Fruit fly (Drosophila melanogaster) whole organism, embryonic: ENCODE measurements around the gene CG43367.
A peak's percentile ranks its signal among the peaks of the same experiment; 100 is the strongest.

Experiments
- CG10209 ChIP-seq: fragments of 200-800 bp; sonication (Bioruptor generic); optimal IDR thresholded peaks from 3 replicates; lab custom pipeline; 2017; ENCODE audit warnings: missing biosample characterization, mild to moderate bottlenecking, missing genetic modification characterization, missing genetic modification reagents
- CG12071 ChIP-seq: fragments of 200-800 bp; sonication (Bioruptor generic); optimal IDR thresholded peaks from 3 replicates; lab custom pipeline; 2018; ENCODE audit warnings: missing biosample characterization, mild to moderate bottlenecking, missing genetic modification characterization
- CG12769 ChIP-seq: fragments of 200-800 bp; sonication (Bioruptor generic); optimal IDR thresholded peaks from 2 replicates; lab custom pipeline; 2019; ENCODE audit warnings: missing biosample characterization, mild to moderate bottlenecking, missing genetic modification characterization, moderate library complexity
- CG6689 ChIP-seq: fragments of 200-800 bp; sonication (Bioruptor generic); IDR thresholded peaks from 2 replicates; pipeline ENCODE4 v1.3.6; 2022; ENCODE audit warnings: missing biosample characterization, missing genetic modification characterization
- Eip74EF ChIP-seq, 2 experiments: fragments of 200-800 bp in 1 of 2; fragments of >200 bp in 1 of 2; sonication (Bioruptor generic) in 1 of 2; optimal IDR thresholded peaks; 2 replicates each; lab custom pipeline; 2017 to 2019; ENCODE audit warnings: missing biosample characterization in 2 of 2, missing genetic modification characterization in 2 of 2, mild to moderate bottlenecking in 1 of 2, moderate library complexity in 1 of 2
- Sry-β ChIP-seq: fragments of 200-800 bp; sonication (Bioruptor generic); optimal IDR thresholded peaks from 2 replicates; lab custom pipeline; 2018; ENCODE audit warnings: missing biosample characterization, mild to moderate bottlenecking, missing genetic modification characterization, moderate library complexity
- amos ChIP-seq: fragments of 200-800 bp; sonication (Bioruptor generic); IDR thresholded peaks from 2 replicates; pipeline ENCODE4 v1.3.6; 2022; ENCODE audit warnings: missing biosample characterization, missing genetic modification characterization; ENCODE audit not compliant: partially characterized antibody
- bbx ChIP-seq: fragments of 200-800 bp; sonication (Bioruptor generic); IDR thresholded peaks from 2 replicates; pipeline ENCODE4 v1.3.6; 2022; ENCODE audit warnings: missing biosample characterization, missing genetic modification characterization; ENCODE audit not compliant: partially characterized antibody
- da ChIP-seq: fragments of 200-800 bp; sonication (Bioruptor generic); optimal IDR thresholded peaks from 2 replicates; lab custom pipeline; 2016; ENCODE audit warnings: missing biosample characterization, missing genetic modification characterization
- fu2 ChIP-seq: fragments of 200-800 bp; sonication (Bioruptor generic); optimal IDR thresholded peaks from 2 replicates; lab custom pipeline; 2016; ENCODE audit warnings: missing biosample characterization, missing genetic modification characterization
- kah ChIP-seq: fragments of 200-800 bp; sonication (Bioruptor generic); optimal IDR thresholded peaks from 2 replicates; lab custom pipeline; 2018; ENCODE audit warnings: missing biosample characterization, mild to moderate bottlenecking, missing genetic modification characterization
- pita ChIP-seq: fragments of 200-800 bp; sonication (Bioruptor generic); optimal IDR thresholded peaks from 2 replicates; lab custom pipeline; 2017; ENCODE audit warnings: missing biosample characterization, mild to moderate bottlenecking, missing genetic modification characterization

DNA sequence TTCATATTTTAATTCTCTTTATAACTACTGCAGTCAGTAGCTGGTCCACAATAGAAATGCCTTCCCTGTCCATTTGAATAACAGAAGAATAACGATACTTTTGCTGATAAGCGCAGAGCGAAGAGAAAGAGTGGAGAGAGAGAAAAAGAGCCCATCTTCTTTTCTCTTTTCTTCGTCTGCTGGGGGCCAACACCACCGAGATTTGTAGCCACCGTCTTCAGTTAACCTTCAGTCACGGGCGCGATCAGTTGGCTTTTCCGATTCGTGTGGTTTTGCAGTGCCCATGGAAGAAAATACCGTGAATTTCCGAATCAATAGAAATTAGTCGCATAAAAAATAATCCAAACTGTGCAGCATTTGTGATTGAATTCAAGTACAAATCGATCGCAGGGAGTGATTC is 69.7 kb downstream of the CG43367 start, which contains the start of gene CG1273:
- TF ChIP-seq Eip74EF (GFP tag; optimal IDR thresholded peaks at IDR 0.05; lab: Kevin White, UChicago) (no peak), fu2 (GFP tag; lab: Kevin White, UChicago) (no peak), bbx (peak; percentile 15; the same call in 1 of the 2 replicates), Sry-β (GFP tag; lab: Kevin White, UChicago) (no peak), CG12769 (no peak), kah (GFP tag; lab: Kevin White, UChicago) (no peak), CG12071 (GFP tag; lab: Kevin White, UChicago) (no peak), CG6689 (GFP tag; lab: Robert Waterston, UW) (no peak), pita (no peak), CG10209 (GFP tag; lab: Kevin White, UChicago) (no peak), amos (GFP tag; lab: Robert Waterston, UW) (no peak), da (GFP tag; lab: Kevin White, UChicago) (no peak)
